Fruit fly (Drosophila melanogaster): Measurements from ENCODE around the gene sba.

The sba gene

DNA sequence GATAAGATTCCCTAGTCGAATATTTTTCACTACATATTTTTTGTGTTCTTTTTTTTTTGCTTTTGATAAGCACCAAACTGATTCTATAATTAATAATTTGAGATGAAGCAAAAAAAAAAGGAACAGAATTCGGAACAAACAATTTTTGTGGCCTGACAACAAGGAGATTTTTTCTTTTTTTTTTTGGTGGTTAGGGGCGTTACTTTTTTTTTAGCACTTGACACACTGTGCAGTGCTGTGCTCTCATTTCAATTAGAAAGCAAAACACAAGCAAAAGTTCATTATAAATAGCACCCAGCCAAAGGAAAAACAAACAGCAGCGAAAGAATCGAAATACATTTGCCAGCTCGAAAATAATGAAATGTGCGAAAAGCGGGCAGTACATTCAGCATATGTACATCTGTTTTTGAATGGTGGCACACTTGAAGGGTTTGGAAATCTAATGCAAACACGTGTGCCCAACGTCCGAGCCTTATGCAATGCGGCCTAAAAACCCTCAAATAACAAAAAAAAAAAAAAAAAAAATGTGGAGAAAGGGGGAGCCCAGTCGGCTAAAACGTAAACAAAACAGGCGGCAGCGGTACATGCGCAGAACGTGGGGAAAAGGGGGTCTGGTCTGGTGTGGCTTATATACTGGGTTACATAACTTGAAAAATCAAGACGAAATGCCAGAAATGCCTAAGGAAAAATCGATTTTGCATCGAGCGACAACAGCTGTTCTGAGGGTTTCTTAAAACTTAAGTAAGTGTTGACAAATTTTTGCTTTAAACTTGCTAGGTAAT lies 19.1 kb upstream of the sba start (continued):
- TF ChIP-seq BEAF-32 (GFP tag; optimal IDR thresholded peaks at IDR 0.05) (no peak), wdn (GFP tag; IDR thresholded peaks at IDR 0.05) (peak; percentile 71), Sox102F (GFP tag; optimal IDR thresholded peaks at IDR 0.05) (peak; percentile 50), Doc2 (GFP tag; IDR thresholded peaks at IDR 0.05) (no peak), BtbVII (GFP tag; optimal IDR thresholded peaks at IDR 0.05) (no peak), HHEX (GFP tag; optimal IDR thresholded peaks at IDR 0.05) (peak; percentile 35), pho (GFP tag; optimal IDR thresholded peaks at IDR 0.05) (peak; percentile 24), lola (GFP tag; optimal IDR thresholded peaks at IDR 0.05) (no peak), Usf (GFP tag; optimal IDR thresholded peaks at IDR 0.05) (no peak), CG4282 (GFP tag; optimal IDR thresholded peaks at IDR 0.05) (no peak), E2f1 (GFP tag; IDR thresholded peaks at IDR 0.05) (peak; percentile 24; the same call in 1 of the 2 replicates), kay (GFP tag; optimal IDR thresholded peaks at IDR 0.05) (no peak), CG2199 (GFP tag; IDR thresholded peaks at IDR 0.05) (0 out of 3 replicates have a peak, but pooled peaks have one; percentile 55), row (GFP tag; IDR thresholded peaks at IDR 0.05) (peak; percentile 65), PHDP (tag; optimal IDR thresholded peaks at IDR 0.05) (peak; percentile 48), CG7556 (GFP tag; optimal IDR thresholded peaks at IDR 0.05) (peak; percentile 23), Ravus (GFP tag; IDR thresholded peaks at IDR 0.05) (no peak), Hand (GFP tag; optimal IDR thresholded peaks at IDR 0.05) (peak; percentile 28), dysf (GFP tag; IDR thresholded peaks at IDR 0.05) (peak; percentile 48; the same call in 1 of the 3 replicates), CG2678 (tag; optimal IDR thresholded peaks at IDR 0.05) (peak; percentile 42), CG6683 (GFP tag; optimal IDR thresholded peaks at IDR 0.05) (no peak), CG3847 (GFP tag; IDR thresholded peaks at IDR 0.05) (peak; percentile 32; the same call in 1 of the 2 replicates), dm (GFP tag; optimal IDR thresholded peaks at IDR 0.05) (peak; percentile 7), CG11456 (GFP tag; IDR thresholded peaks at IDR 0.05) (0 out of 3 replicates have a peak, but pooled peaks have one; percentile 29), Fer2 (tag; optimal IDR thresholded peaks at IDR 0.05) (no peak), CG30403 (GFP tag; optimal IDR thresholded peaks at IDR 0.05) (peak; percentile 58), ERR (GFP tag; optimal IDR thresholded peaks at IDR 0.05) (peak; percentile 30), CG18262 (tag; optimal IDR thresholded peaks at IDR 0.05) (peak; percentile 19), phol (tag; optimal IDR thresholded peaks at IDR 0.05) (no peak), CG10209 (GFP tag; optimal IDR thresholded peaks at IDR 0.05) (peak; percentile 32), CG14667 (GFP tag; IDR thresholded peaks at IDR 0.05) (no peak), onecut (GFP tag; IDR thresholded peaks at IDR 0.05) (peak; percentile 90), Aef1 (GFP tag; IDR thresholded peaks at IDR 0.05) (peak; percentile 50), Atf6 (GFP tag; IDR thresholded peaks at IDR 0.05) (0 out of 2 replicates have a peak, but pooled peaks have one; percentile 11), ttk (GFP tag; IDR thresholded peaks at IDR 0.05) (peak; percentile 40; the same call in 1 of the 2 replicates), CG15514 (GFP tag; optimal IDR thresholded peaks at IDR 0.05) (peak; percentile 11), CG3838 (GFP tag; optimal IDR thresholded peaks at IDR 0.05) (no peak), Taf1 (GFP tag; IDR thresholded peaks at IDR 0.05) (no peak), Nf-YC (tag; optimal IDR thresholded peaks at IDR 0.05) (no peak), CG31441 (GFP tag; IDR thresholded peaks at IDR 0.05) (0 out of 2 replicates have a peak, but pooled peaks have one; percentile 23), Abd-B (GFP tag; optimal IDR thresholded peaks at IDR 0.05) (no peak), Drgx (GFP tag; IDR thresholded peaks at IDR 0.05) (peak; percentile 58), NFAT (GFP tag; IDR thresholded peaks at IDR 0.05) (no peak), tll (GFP tag; optimal IDR thresholded peaks at IDR 0.05) (no peak), CG9437 (GFP tag; optimal IDR thresholded peaks at IDR 0.05) (peak; percentile 17), en (GFP tag; optimal IDR thresholded peaks at IDR 0.05) (no peak), chinmo (GFP tag; IDR thresholded peaks at IDR 0.05; ENCODE audit: partially characterized antibody) (0 out of 4 replicates have a peak, but pooled peaks have one; percentile 45), YL-1 (GFP tag; optimal IDR thresholded peaks at IDR 0.05) (no peak)

Data from whole organism, embryonic.